Fruit fly (Drosophila melanogaster) whole organism, prepupa: Measurements from ENCODE around the gene Cad99C.

Source experiments
- CG10631 ChIP-seq: fragments of 200-800 bp; sonication (Bioruptor generic); optimal IDR thresholded peaks from 2 replicates; lab custom pipeline; 2016; ENCODE audit warnings: missing biosample characterization, missing genetic modification characterization
- CG10669 ChIP-seq: fragments of 200-800 bp; sonication (Bioruptor generic); optimal IDR thresholded peaks from 3 replicates; lab custom pipeline; 2018; ENCODE audit warnings: missing biosample characterization, mild to moderate bottlenecking, missing genetic modification characterization, moderate library complexity
- CG11294 ChIP-seq: fragments of 200-800 bp; sonication (Bioruptor generic); IDR thresholded peaks from 2 replicates; pipeline ENCODE4 v1.3.6; 2022; ENCODE audit warnings: missing biosample characterization, missing genetic modification characterization
- CG11762 ChIP-seq: fragments of 200-800 bp; sonication (Bioruptor generic); optimal IDR thresholded peaks from 3 replicates; lab custom pipeline; 2016; ENCODE audit warnings: missing biosample characterization, missing genetic modification characterization; ENCODE audit not compliant: insufficient read depth
- CG11902 ChIP-seq: fragments of 200-800 bp; sonication (Bioruptor generic); optimal IDR thresholded peaks from 3 replicates; lab custom pipeline; 2016; ENCODE audit warnings: missing biosample characterization, missing genetic modification characterization
- CG16779 ChIP-seq: fragments of 200-800 bp; sonication (Bioruptor generic); optimal IDR thresholded peaks from 3 replicates; lab custom pipeline; 2017; ENCODE audit warnings: missing biosample characterization, mild to moderate bottlenecking, missing genetic modification characterization
- CG3032 ChIP-seq: fragments of 200-800 bp; optimal IDR thresholded peaks from 2 replicates; lab custom pipeline; 2019; ENCODE audit warnings: missing biosample characterization, mild to moderate bottlenecking, missing genetic modification characterization, moderate library complexity
- CG31627 ChIP-seq: fragments of 200-800 bp; sonication (Bioruptor generic); optimal IDR thresholded peaks from 3 replicates; lab custom pipeline; 2016; ENCODE audit warnings: missing biosample characterization, missing genetic modification characterization
- CG34406 ChIP-seq: fragments of 200-800 bp; sonication (Bioruptor generic); optimal IDR thresholded peaks from 3 replicates; lab custom pipeline; 2016; ENCODE audit warnings: missing biosample characterization, missing genetic modification characterization
- CG4318 ChIP-seq: fragments of 200-800 bp; sonication (Bioruptor generic); optimal IDR thresholded peaks from 3 replicates; lab custom pipeline; 2017; ENCODE audit warnings: missing biosample characterization, mild to moderate bottlenecking, missing genetic modification characterization
- CG6163 ChIP-seq: fragments of 200-800 bp; sonication (Bioruptor generic); IDR thresholded peaks from 3 replicates; pipeline ENCODE4 v1.3.6; 2022; ENCODE audit warnings: missing biosample characterization, missing genetic modification characterization
- CG6276 ChIP-seq: fragments of 200-800 bp; sonication (Bioruptor generic); optimal IDR thresholded peaks from 2 replicates; lab custom pipeline; 2017; ENCODE audit warnings: missing biosample characterization, mild to moderate bottlenecking, missing genetic modification characterization
- CG6792 ChIP-seq: fragments of 200-800 bp; sonication (Bioruptor generic); optimal IDR thresholded peaks from 3 replicates; lab custom pipeline; 2016; ENCODE audit warnings: missing biosample characterization, missing genetic modification characterization
- CG6808 ChIP-seq: fragments of 200-800 bp; sonication (Bioruptor generic); optimal IDR thresholded peaks from 3 replicates; lab custom pipeline; 2017; ENCODE audit warnings: missing biosample characterization, missing genetic modification characterization, mild to moderate bottlenecking, moderate library complexity, missing genetic modification reagents
- CG8319 ChIP-seq: fragments of 200-800 bp; sonication (Bioruptor generic); optimal IDR thresholded peaks from 3 replicates; lab custom pipeline; 2016; ENCODE audit warnings: missing biosample characterization, missing genetic modification characterization
- CG8632 ChIP-seq: fragments of 200-800 bp; sonication (Bioruptor generic); optimal IDR thresholded peaks from 3 replicates; lab custom pipeline; 2016; ENCODE audit warnings: missing biosample characterization, missing genetic modification characterization
- CG9139 ChIP-seq: fragments of 200-800 bp; sonication (Bioruptor generic); optimal IDR thresholded peaks from 3 replicates; lab custom pipeline; 2017; ENCODE audit warnings: missing biosample characterization, mild to moderate bottlenecking, missing genetic modification characterization
- Eip78C ChIP-seq: fragments of 200-800 bp; sonication (Bioruptor generic); peaks from one replicate; lab custom pipeline; 2016; ENCODE audit warnings: missing biosample characterization, missing genetic modification characterization
- Ets96B ChIP-seq: fragments of 200-800 bp; optimal IDR thresholded peaks from 2 replicates; lab custom pipeline; 2019; ENCODE audit warnings: missing biosample characterization, mild to moderate bottlenecking, missing genetic modification characterization, moderate library complexity
- Hr39 ChIP-seq: fragments of 200-800 bp; sonication (Bioruptor generic); optimal IDR thresholded peaks from 2 replicates; lab custom pipeline; 2016; ENCODE audit warnings: missing biosample characterization, missing genetic modification characterization
- Lpt ChIP-seq: fragments of 200-800 bp; sonication (Bioruptor generic); optimal IDR thresholded peaks from 3 replicates; lab custom pipeline; 2016; ENCODE audit warnings: missing biosample characterization, missing genetic modification characterization
- Met ChIP-seq: fragments of 200-800 bp; sonication (Bioruptor generic); optimal IDR thresholded peaks from 3 replicates; lab custom pipeline; 2016; ENCODE audit warnings: missing biosample characterization, missing genetic modification characterization
- OdsH ChIP-seq: fragments of 200-800 bp; sonication (Bioruptor generic); optimal IDR thresholded peaks from 3 replicates; lab custom pipeline; 2016; ENCODE audit warnings: missing biosample characterization, missing genetic modification characterization
- Smox ChIP-seq: fragments of 200-800 bp; sonication (Bioruptor generic); optimal IDR thresholded peaks from 3 replicates; lab custom pipeline; 2016; ENCODE audit warnings: missing biosample characterization, missing genetic modification characterization
- Sox14 ChIP-seq: fragments of 200-800 bp; sonication (Bioruptor generic); optimal IDR thresholded peaks from 3 replicates; lab custom pipeline; 2016; ENCODE audit warnings: missing biosample characterization, missing genetic modification characterization
- Sox15 ChIP-seq: fragments of 200-800 bp; sonication (Bioruptor generic); optimal IDR thresholded peaks from 3 replicates; lab custom pipeline; 2016; ENCODE audit warnings: missing biosample characterization, missing genetic modification characterization
- achi ChIP-seq: fragments of 200-800 bp; sonication (Bioruptor generic); optimal IDR thresholded peaks from 3 replicates; lab custom pipeline; 2016; ENCODE audit warnings: missing biosample characterization, missing genetic modification characterization
- acj6 ChIP-seq: fragments of 200-800 bp; sonication (Bioruptor generic); optimal IDR thresholded peaks from 3 replicates; lab custom pipeline; 2016; ENCODE audit warnings: missing biosample characterization, missing genetic modification characterization
- cyc ChIP-seq: fragments of 200-800 bp; sonication (Bioruptor generic); optimal IDR thresholded peaks from 3 replicates; lab custom pipeline; 2016; ENCODE audit warnings: missing biosample characterization, missing genetic modification characterization
- dac ChIP-seq: fragments of 200-800 bp; sonication (Bioruptor generic); optimal IDR thresholded peaks from 2 replicates; lab custom pipeline; 2017; ENCODE audit warnings: missing biosample characterization, mild to moderate bottlenecking, missing genetic modification characterization
- dsx ChIP-seq: fragments of 200-800 bp; optimal IDR thresholded peaks from 3 replicates; lab custom pipeline; 2019; ENCODE audit warnings: missing biosample characterization, mild to moderate bottlenecking, missing genetic modification characterization, moderate library complexity; ENCODE audit not compliant: poor library complexity, severe bottlenecking
- eg ChIP-seq: fragments of 200-800 bp; sonication (Bioruptor generic); IDR thresholded peaks from 3 replicates; pipeline ENCODE4 v1.3.6; 2022; ENCODE audit warnings: missing biosample characterization, missing genetic modification characterization
- esn ChIP-seq: fragments of 200-800 bp; sonication (Bioruptor generic); optimal IDR thresholded peaks from 2 replicates; lab custom pipeline; 2016; ENCODE audit warnings: missing biosample characterization, mild to moderate bottlenecking, missing genetic modification characterization, moderate library complexity
- fd85E ChIP-seq: fragments of 200-800 bp; sonication (Bioruptor generic); optimal IDR thresholded peaks from 3 replicates; lab custom pipeline; 2016; ENCODE audit warnings: missing biosample characterization, missing genetic modification characterization
- fkh ChIP-seq: fragments of 200-800 bp; sonication (Bioruptor generic); optimal IDR thresholded peaks from 3 replicates; lab custom pipeline; 2017; ENCODE audit warnings: missing biosample characterization, mild to moderate bottlenecking, missing genetic modification characterization, moderate library complexity
- pdm3 ChIP-seq: fragments of 200-800 bp; sonication (Bioruptor generic); optimal IDR thresholded peaks from 3 replicates; lab custom pipeline; 2016; ENCODE audit warnings: missing biosample characterization, missing genetic modification characterization
- salr ChIP-seq, 2 experiments: fragments of 200-800 bp; sonication (Bioruptor generic); optimal IDR thresholded peaks; 3 replicates each; lab custom pipeline; 2016 to 2018; ENCODE audit warnings: missing biosample characterization in 2 of 2, missing genetic modification characterization in 2 of 2, mild to moderate bottlenecking in 1 of 2
- spab ChIP-seq: fragments of 200-800 bp; sonication (Bioruptor generic); optimal IDR thresholded peaks from 2 replicates; lab custom pipeline; 2017; ENCODE audit warnings: missing biosample characterization, mild to moderate bottlenecking, missing genetic modification characterization, missing genetic modification reagents
- svp ChIP-seq: fragments of 200-800 bp; sonication (Bioruptor generic); peaks from one replicate; lab custom pipeline; 2016; ENCODE audit warnings: missing biosample characterization, missing genetic modification characterization
- topi ChIP-seq: fragments of 200-800 bp; sonication (Bioruptor generic); optimal IDR thresholded peaks from 3 replicates; lab custom pipeline; 2016; ENCODE audit warnings: missing biosample characterization, missing genetic modification characterization
- vri ChIP-seq: fragments of 200-800 bp; sonication (Bioruptor generic); optimal IDR thresholded peaks from 3 replicates; lab custom pipeline; 2016; ENCODE audit warnings: missing biosample characterization, mild to moderate bottlenecking, missing genetic modification characterization

The Cad99C gene

DNA sequence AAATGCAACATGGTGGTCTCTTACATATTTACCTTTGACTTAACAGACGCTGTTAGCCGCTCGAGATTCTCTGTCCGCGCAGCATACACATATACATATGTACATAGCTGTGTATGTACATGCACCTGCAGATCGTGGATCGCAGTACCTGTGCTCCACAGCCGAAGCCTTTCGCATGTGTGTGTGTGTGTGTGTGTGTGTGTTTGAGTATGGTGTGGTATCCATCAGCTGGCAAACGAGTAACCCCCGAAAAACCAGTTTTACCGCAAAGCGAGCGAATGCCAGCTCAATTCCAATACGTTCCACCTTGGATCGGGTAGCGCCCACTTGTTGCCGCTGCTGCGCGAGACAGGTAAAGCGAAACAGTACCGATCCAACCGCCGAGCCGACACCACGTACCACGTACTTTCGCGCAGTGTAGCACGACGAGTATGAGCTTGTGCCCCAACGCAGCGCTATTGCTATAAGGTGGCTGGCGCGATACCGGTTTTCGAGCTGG is at the start of gene Cad99C (continued):
- TF ChIP-seq Sox15 (GFP tag; lab: Kevin White, UChicago): no peak
- no peak for TF ChIP-seq CG8632 (GFP tag; lab: Kevin White, UChicago)
- no peak for TF ChIP-seq achi (GFP tag; lab: Kevin White, UChicago)
- TF ChIP-seq Ets96B (tag; lab: Kevin White, UChicago): peak; percentile 7
- TF ChIP-seq spab (GFP tag; lab: Kevin White, UChicago): no peak
- TF ChIP-seq CG8319 (GFP tag; lab: Kevin White, UChicago): no peak
- TF ChIP-seq dsx (GFP tag; lab: Kevin White, UChicago): peak; percentile 37

dm6 chr3R:29794161-29794882 is 47.1 kb upstream of the Cad99C start, which contains the start of gene sro:
Gene sro (plus strand): TSS chr3R:29794597.
- TF ChIP-seq svp (GFP tag; lab: Kevin White, UChicago) (peak; percentile 75), Lpt (GFP tag; lab: Kevin White, UChicago) (no peak), topi (peak; percentile 35), Hr39 (GFP tag; lab: Kevin White, UChicago) (peak; percentile 18), Eip78C (peak; percentile 24), eg (GFP tag; lab: Robert Waterston, UW) (no peak), CG31627 (GFP tag; lab: Kevin White, UChicago) (peak; percentile 6), achi (GFP tag; lab: Kevin White, UChicago) (no peak), esn (GFP tag; lab: Kevin White, UChicago) (peak; percentile 21), pdm3 (no peak), CG10669 (GFP tag; lab: Kevin White, UChicago) (no peak), CG9139 (GFP tag; lab: Kevin White, UChicago) (no peak), CG16779 (tag; lab: Kevin White, UChicago) (no peak)

dm6 chr3R:29797183-29797582 is 44.3 kb upstream of the Cad99C start:
- TF ChIP-seq CG31627 (GFP tag; lab: Kevin White, UChicago): no peak
- TF ChIP-seq Met (GFP tag; lab: Kevin White, UChicago): no peak
- no peak for TF ChIP-seq Sox14 (GFP tag; lab: Kevin White, UChicago)
- TF ChIP-seq esn (GFP tag; lab: Kevin White, UChicago): no peak
- no peak for TF ChIP-seq CG6792 (GFP tag; lab: Kevin White, UChicago)
- no peak for TF ChIP-seq topi
- no peak for TF ChIP-seq CG11294 (GFP tag; lab: Robert Waterston, UW)
- no peak for TF ChIP-seq CG6276 (GFP tag; lab: Kevin White, UChicago)
- TF ChIP-seq CG3032: no peak
- no peak for TF ChIP-seq dsx (GFP tag; lab: Kevin White, UChicago)
- TF ChIP-seq achi (GFP tag; lab: Kevin White, UChicago): no peak
- no peak for TF ChIP-seq CG4318 (GFP tag; lab: Kevin White, UChicago)
- no peak for TF ChIP-seq salr (GFP tag; optimal IDR thresholded peaks at IDR 0.05; lab: Kevin White, UChicago)
- no peak for TF ChIP-seq fd85E
- TF ChIP-seq CG6808 (GFP tag; lab: Kevin White, UChicago): no peak
- TF ChIP-seq OdsH (GFP tag; lab: Kevin White, UChicago): no peak
- no peak for TF ChIP-seq Sox15 (GFP tag; lab: Kevin White, UChicago)

DNA sequence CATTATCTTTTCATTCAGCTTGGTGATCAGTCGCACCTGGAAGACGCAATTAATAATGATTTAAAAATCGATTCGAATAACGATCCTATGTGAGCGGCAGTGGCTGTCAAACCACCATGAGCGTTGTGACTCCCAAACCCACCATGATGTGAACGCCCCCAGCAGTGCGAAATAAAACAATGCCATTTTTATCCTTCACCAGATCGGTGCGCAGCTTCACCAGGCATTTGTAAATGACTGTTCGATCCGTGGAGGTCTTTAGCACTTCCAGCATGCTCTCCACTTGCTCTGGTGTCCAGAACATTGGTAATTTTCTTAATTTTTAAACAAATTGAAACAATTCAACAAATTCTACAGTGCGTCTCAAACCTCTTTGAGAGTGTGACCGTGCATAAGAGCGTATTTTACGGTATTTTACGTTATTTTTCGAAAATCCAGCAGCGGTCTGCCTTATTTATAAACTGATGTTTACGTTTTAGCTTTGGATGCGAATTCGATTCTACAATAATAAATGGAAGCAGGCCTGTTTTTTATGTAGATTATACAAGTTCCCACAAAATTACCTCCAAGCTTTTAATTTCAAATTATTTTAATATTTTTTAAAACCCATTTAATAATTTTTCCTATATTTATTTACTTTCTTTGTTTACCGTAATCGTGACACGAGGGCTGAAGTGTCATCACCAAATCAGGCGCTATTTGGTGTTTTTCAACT is 42.3 kb upstream of the Cad99C start, which contains the start of the genes Rnb and Drice:
Rnb (minus strand) TSS at position 389 of the 715 bp plus-strand sequence.
Drice (plus strand) TSS at position 693 of the 715 bp plus-strand sequence.
- TF ChIP-seq dac (GFP tag; lab: Kevin White, UChicago): no peak
- TF ChIP-seq CG34406 (GFP tag; lab: Kevin White, UChicago): peak; percentile 8
- TF ChIP-seq Sox14 (GFP tag; lab: Kevin White, UChicago): peak; percentile 88
- TF ChIP-seq CG10669 (GFP tag; lab: Kevin White, UChicago): no peak
- peak; percentile 26 for TF ChIP-seq cyc
- peak; percentile 46 for TF ChIP-seq CG3032
- TF ChIP-seq CG31627 (GFP tag; lab: Kevin White, UChicago): peak; percentile 32
- peak; percentile 50; the same call in 2 of the 3 replicates for TF ChIP-seq CG6163 (GFP tag; lab: Robert Waterston, UW)
- peak; percentile 6 for TF ChIP-seq CG11902
- peak; percentile 87 for TF ChIP-seq Eip78C
- TF ChIP-seq Ets96B (tag; lab: Kevin White, UChicago): peak; percentile 45
- TF ChIP-seq Smox (GFP tag; lab: Kevin White, UChicago): peak; percentile 53
- peak; percentile 30 for TF ChIP-seq acj6
- 0 out of 3 replicates have a peak, but pooled peaks have one; percentile 18 for TF ChIP-seq eg (GFP tag; lab: Robert Waterston, UW)
- peak; percentile 64 for TF ChIP-seq dsx (GFP tag; lab: Kevin White, UChicago)
- TF ChIP-seq CG11762 (GFP tag; lab: Kevin White, UChicago): no peak
- TF ChIP-seq esn (GFP tag; lab: Kevin White, UChicago): peak; percentile 65
- no peak for TF ChIP-seq CG10631
- TF ChIP-seq svp (GFP tag; lab: Kevin White, UChicago): peak; percentile 70
- TF ChIP-seq fkh (GFP tag; lab: Kevin White, UChicago): peak; percentile 99
- TF ChIP-seq vri (GFP tag; lab: Kevin White, UChicago): no peak
